Worm (Caenorhabditis elegans): ENCODE measurements around the gene srh-212.
"Not testable (repeated sequence)": the region's sequence is repeated elsewhere in the genome, so short reads cannot be mapped to it uniquely, and the experiment has no call there.

DNA sequence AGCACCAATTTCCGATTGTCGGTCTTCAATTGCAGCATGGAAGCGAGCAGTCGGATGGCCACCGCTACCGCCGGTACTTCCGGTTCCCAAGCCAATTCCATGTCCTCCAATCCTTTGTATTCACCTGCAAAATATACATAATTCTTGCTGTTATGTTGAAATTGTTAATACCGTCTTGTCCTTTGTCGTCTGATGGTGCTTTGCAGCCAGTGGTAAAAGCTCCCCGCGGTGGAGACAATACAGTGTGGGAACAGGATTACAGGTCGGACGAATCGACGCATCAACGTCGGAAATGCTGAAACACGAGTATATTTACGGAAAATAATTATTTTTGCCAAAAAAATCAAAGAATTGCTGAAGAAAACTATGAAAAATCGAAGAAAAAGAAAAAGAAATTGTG is 32.6 kb downstream of the srh-212 start, which contains the start of gene T24A6.17:
- not testable (repeated sequence) for TF ChIP-seq nhr-10 (tag; optimal IDR thresholded peaks at IDR 0.05); ztf-11 (tag; optimal IDR thresholded peaks at IDR 0.05); fos-1 (tag; optimal IDR thresholded peaks at IDR 0.05); R02D3.7 (tag; optimal IDR thresholded peaks at IDR 0.05); skn-1 (tag; optimal IDR thresholded peaks at IDR 0.05); unc-62 (GFP tag; optimal IDR thresholded peaks at IDR 0.05); ama-1 (optimal IDR thresholded peaks at IDR 0.05)

All from whole organism, L2 larva.